Fruit fly (Drosophila melanogaster): Measurements from ENCODE around the gene Adk2.

The Adk2 gene

DNA sequence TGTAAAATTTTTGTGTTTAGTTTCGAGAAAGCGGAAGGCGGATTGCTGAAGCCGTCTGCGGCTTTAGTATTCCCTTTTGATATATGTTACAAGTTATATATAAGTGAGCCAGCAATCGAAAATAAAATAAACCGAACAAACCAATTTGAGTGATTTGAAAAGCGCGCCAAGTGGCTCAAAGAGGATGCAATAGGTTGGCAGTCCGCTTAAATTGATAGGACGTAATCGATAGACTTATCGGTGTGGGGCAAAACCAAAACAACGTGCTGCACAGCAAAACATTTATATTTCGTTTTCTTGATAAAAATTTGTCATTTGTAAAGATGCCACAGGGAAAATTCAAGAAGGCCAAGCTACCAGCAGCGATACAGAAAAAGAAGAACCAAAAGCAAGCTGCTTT lies 24.3 kb upstream of the Adk2 start, which contains the start of gene CG11279 (continued):
- no peak for TF ChIP-seq CG18619 (GFP tag; optimal IDR thresholded peaks at IDR 0.05)
- TF ChIP-seq Antp (GFP tag; optimal IDR thresholded peaks at IDR 0.05) = no peak
- TF ChIP-seq pfk (GFP tag; optimal IDR thresholded peaks at IDR 0.05) = no peak
- TF ChIP-seq pan (optimal IDR thresholded peaks at IDR 0.05) = no peak
- TF ChIP-seq pan (GFP tag; optimal IDR thresholded peaks at IDR 0.05 in 1 of 2, IDR thresholded peaks at IDR 0.05 in 1 of 2) = no peak
- no peak for TF ChIP-seq CG1792 (GFP tag; optimal IDR thresholded peaks at IDR 0.05)
- TF ChIP-seq Abd-B (GFP tag; optimal IDR thresholded peaks at IDR 0.05) = no peak
- no peak for TF ChIP-seq D19A (tag; optimal IDR thresholded peaks at IDR 0.05)
- TF ChIP-seq CrebB (tag; optimal IDR thresholded peaks at IDR 0.05) = no peak
- TF ChIP-seq Bgb (GFP tag; IDR thresholded peaks at IDR 0.05; ENCODE audit: partially characterized antibody) = peak; percentile 78
- TF ChIP-seq Med (GFP tag) = peak; percentile 83
- TF ChIP-seq CG13894 (tag; optimal IDR thresholded peaks at IDR 0.05) = no peak
- TF ChIP-seq CG11504 (tag; optimal IDR thresholded peaks at IDR 0.05) = no peak
- TF ChIP-seq lov (optimal IDR thresholded peaks at IDR 0.05) = no peak
- no peak for TF ChIP-seq lov (GFP tag; IDR thresholded peaks at IDR 0.05)
- no peak for TF ChIP-seq hth (optimal IDR thresholded peaks at IDR 0.05)
- no peak for TF ChIP-seq CG11085 (GFP tag; IDR thresholded peaks at IDR 0.05)
- peak; percentile 34; the same call in 1 of the 2 replicates for TF ChIP-seq CG4360 (GFP tag; IDR thresholded peaks at IDR 0.05)
- TF ChIP-seq CG1647 (GFP tag; optimal IDR thresholded peaks at IDR 0.05) = no peak
- TF ChIP-seq hb (GFP tag; IDR thresholded peaks at IDR 0.05; ENCODE audit: partially characterized antibody) = 0 out of 3 replicates have a peak, but pooled peaks have one; percentile 59
- peak; percentile 66 for TF ChIP-seq dm (GFP tag; optimal IDR thresholded peaks at IDR 0.05)
- peak; percentile 0 for TF ChIP-seq Myb (GFP tag; optimal IDR thresholded peaks at IDR 0.05)
- TF ChIP-seq CG4820 (GFP tag; optimal IDR thresholded peaks at IDR 0.05) = no peak
- peak; percentile 81; the same call in 2 of the 3 replicates for TF ChIP-seq Opbp (GFP tag; IDR thresholded peaks at IDR 0.05; ENCODE audit: partially characterized antibody)
- peak; percentile 39; the same call in 1 of the 2 replicates for TF ChIP-seq CG42726 (GFP tag; IDR thresholded peaks at IDR 0.05; ENCODE audit: partially characterized antibody)
- no peak for TF ChIP-seq phol (tag; optimal IDR thresholded peaks at IDR 0.05)
- TF ChIP-seq psq (GFP tag; optimal IDR thresholded peaks at IDR 0.05) = no peak
- no peak for TF ChIP-seq CG9609 (GFP tag; optimal IDR thresholded peaks at IDR 0.05)
- TF ChIP-seq mirr (GFP tag; optimal IDR thresholded peaks at IDR 0.05) = no peak
- no peak for TF ChIP-seq CG2202 (tag; optimal IDR thresholded peaks at IDR 0.05)
- TF ChIP-seq ash1 (GFP tag; optimal IDR thresholded peaks at IDR 0.05) = no peak
- no peak for TF ChIP-seq gt (GFP tag; IDR thresholded peaks at IDR 0.05)
- TF ChIP-seq zen2 (GFP tag; IDR thresholded peaks at IDR 0.05; ENCODE audit: partially characterized antibody) = peak; percentile 72
- peak; percentile 6 for TF ChIP-seq grau (tag; optimal IDR thresholded peaks at IDR 0.05)
- no peak for TF ChIP-seq CG11093 (GFP tag; IDR thresholded peaks at IDR 0.05)
- TF ChIP-seq Hr78 (GFP tag; optimal IDR thresholded peaks at IDR 0.05) = no peak
- peak; percentile 94 for TF ChIP-seq Dref (GFP tag; IDR thresholded peaks at IDR 0.05)
- peak; percentile 73 for TF ChIP-seq Scr (GFP tag; IDR thresholded peaks at IDR 0.05; ENCODE audit: partially characterized antibody)
- TF ChIP-seq CG8765 (GFP tag; IDR thresholded peaks at IDR 0.05) = no peak
- TF ChIP-seq Ets97D (GFP tag; optimal IDR thresholded peaks at IDR 0.05) = peak; percentile 37
- TF ChIP-seq Xrp1 (GFP tag; IDR thresholded peaks at IDR 0.05) = 0 out of 2 replicates have a peak, but pooled peaks have one; percentile 18
- TF ChIP-seq CG14710 (tag; optimal IDR thresholded peaks at IDR 0.05) = peak; percentile 28
- TF ChIP-seq CG4328 (GFP tag; optimal IDR thresholded peaks at IDR 0.05) = no peak
- TF ChIP-seq peb (GFP tag; IDR thresholded peaks at IDR 0.05) = no peak
- no peak for TF ChIP-seq tap (tag; optimal IDR thresholded peaks at IDR 0.05)
- peak; percentile 5 for TF ChIP-seq gfzf (GFP tag; optimal IDR thresholded peaks at IDR 0.05)
- TF ChIP-seq CG7963 (GFP tag; IDR thresholded peaks at IDR 0.05; ENCODE audit: partially characterized antibody) = peak; percentile 78; the same call in 2 of the 3 replicates
- TF ChIP-seq CG13775 (GFP tag; optimal IDR thresholded peaks at IDR 0.05) = no peak
- TF ChIP-seq exex (tag; optimal IDR thresholded peaks at IDR 0.05) = no peak
- no peak for TF ChIP-seq Optix (GFP tag; IDR thresholded peaks at IDR 0.05)
- TF ChIP-seq al (GFP tag; IDR thresholded peaks at IDR 0.05) = no peak
